Fruit fly (Drosophila melanogaster): Measurements from ENCODE around the gene CG44227.

CG44227 gene

dm6 chr3R:8659907-8660660, 24.9 kb downstream of the CG44227 start (continued):
- TF ChIP-seq NC2β (GFP tag; optimal IDR thresholded peaks at IDR 0.05) (peak; percentile 63), tll (GFP tag; optimal IDR thresholded peaks at IDR 0.05) (peak in 1 of 2 experiments; percentile 20), jumu (GFP tag; optimal IDR thresholded peaks at IDR 0.05) (peak; percentile 81), Hr78 (GFP tag; optimal IDR thresholded peaks at IDR 0.05) (no peak), sna (GFP tag; IDR thresholded peaks at IDR 0.05; ENCODE audit: partially characterized antibody) (peak; percentile 81), bbx (GFP tag; IDR thresholded peaks at IDR 0.05; ENCODE audit: partially characterized antibody) (peak; percentile 96), sug (tag; optimal IDR thresholded peaks at IDR 0.05) (peak; percentile 64), CG3995 (GFP tag; optimal IDR thresholded peaks at IDR 0.05) (peak; percentile 64), CG32772 (GFP tag; IDR thresholded peaks at IDR 0.05) (peak; percentile 59), Bdp1 (GFP tag; optimal IDR thresholded peaks at IDR 0.05) (peak; percentile 52), br (optimal IDR thresholded peaks at IDR 0.05) (no peak), Dad (GFP tag; optimal IDR thresholded peaks at IDR 0.05) (peak; percentile 65), CG15696 (tag; optimal IDR thresholded peaks at IDR 0.05) (no peak), ftz-f1 (GFP tag; optimal IDR thresholded peaks at IDR 0.05) (peak; percentile 74), dysf (GFP tag; IDR thresholded peaks at IDR 0.05) (peak; percentile 51; the same call in 2 of the 3 replicates), Usf (GFP tag; optimal IDR thresholded peaks at IDR 0.05) (peak; percentile 19), Chrac-16 (GFP tag; optimal IDR thresholded peaks at IDR 0.05) (peak; percentile 5), CG2678 (tag; optimal IDR thresholded peaks at IDR 0.05) (peak; percentile 33), Trl (optimal IDR thresholded peaks at IDR 0.05) (no peak), Trl (GFP tag; optimal IDR thresholded peaks at IDR 0.05) (peak; percentile 49), CG17186 (GFP tag; optimal IDR thresholded peaks at IDR 0.05) (peak; percentile 87), Eip74EF (GFP tag; optimal IDR thresholded peaks at IDR 0.05) (peak in 1 of 2 experiments; percentile 14), CG6791 (GFP tag; IDR thresholded peaks at IDR 0.05; ENCODE audit: partially characterized antibody) (peak; percentile 92), CG15479 (GFP tag; optimal IDR thresholded peaks at IDR 0.05) (peak; percentile 67), exex (tag; optimal IDR thresholded peaks at IDR 0.05) (no peak), bab2 (GFP tag; optimal IDR thresholded peaks at IDR 0.05) (no peak), NFAT (GFP tag; IDR thresholded peaks at IDR 0.05) (peak; percentile 92), Max (GFP tag; optimal IDR thresholded peaks at IDR 0.05) (peak; percentile 76), CG3281 (GFP tag; optimal IDR thresholded peaks at IDR 0.05) (peak; percentile 40), Camta (GFP tag; optimal IDR thresholded peaks at IDR 0.05) (peak; percentile 34), CG11085 (GFP tag; IDR thresholded peaks at IDR 0.05) (no peak), croc (GFP tag; conservative IDR thresholded peaks at IDR 0.05) (no peak), Dll (GFP tag; IDR thresholded peaks at IDR 0.05; ENCODE audit: partially characterized antibody) (peak; percentile 81), CG15011 (GFP tag; optimal IDR thresholded peaks at IDR 0.05) (no peak), B-H2 (GFP tag; optimal IDR thresholded peaks at IDR 0.05) (peak; percentile 67), CG13296 (GFP tag; optimal IDR thresholded peaks at IDR 0.05) (peak; percentile 12), ind (GFP tag; optimal IDR thresholded peaks at IDR 0.05) (no peak), peb (GFP tag; IDR thresholded peaks at IDR 0.05) (no peak), chinmo (GFP tag; IDR thresholded peaks at IDR 0.05; ENCODE audit: partially characterized antibody) (peak; percentile 93; the same call in 3 of the 4 replicates), sima (GFP tag; optimal IDR thresholded peaks at IDR 0.05) (no peak), slbo (GFP tag; IDR thresholded peaks at IDR 0.05) (peak; percentile 65), CG13775 (GFP tag; optimal IDR thresholded peaks at IDR 0.05) (peak; percentile 7), unc-4 (GFP tag; IDR thresholded peaks at IDR 0.05; ENCODE audit: partially characterized antibody) (peak; percentile 89), CG17359 (tag; optimal IDR thresholded peaks at IDR 0.05) (peak; percentile 2), CG1024 (GFP tag; IDR thresholded peaks at IDR 0.05) (0 out of 2 replicates have a peak, but pooled peaks have one; percentile 6), disco-r (GFP tag; optimal IDR thresholded peaks at IDR 0.05) (peak; percentile 14), HLH3B (GFP tag; IDR thresholded peaks at IDR 0.05) (no peak), CG8290 (GFP tag; optimal IDR thresholded peaks at IDR 0.05) (peak; percentile 55), CG8290 (tag; optimal IDR thresholded peaks at IDR 0.05) (peak in 1 of 2 experiments; percentile 89)
